Worm (Caenorhabditis elegans) whole organism, L3 larva: ENCODE data around the gene atic-1.

Source experiments
- R02D3.7 ChIP-seq: fragments of 150-350 bp; optimal IDR thresholded peaks from 2 replicates; lab custom pipeline; 2014; ENCODE audit warnings: missing biosample characterization, missing genetic modification characterization
- ZK546.5 ChIP-seq: sonication (generic microtip); optimal IDR thresholded peaks from 2 replicates; lab custom pipeline; 2017; ENCODE audit warnings: missing biosample characterization, missing genetic modification characterization
- aly-2 ChIP-seq: fragments of 150-350 bp; optimal IDR thresholded peaks from 2 replicates; lab custom pipeline; 2014; ENCODE audit warnings: missing biosample characterization, missing genetic modification characterization
- ama-1 ChIP-seq: fragments of 150-350 bp; optimal IDR thresholded peaks from 2 replicates; lab custom pipeline; 2018
- ceh-16 ChIP-seq: sonication (generic microtip); optimal IDR thresholded peaks from 2 replicates; lab custom pipeline; 2017; ENCODE audit warnings: missing biosample characterization, missing genetic modification characterization
- ceh-28 ChIP-seq: fragments of 150-350 bp; optimal IDR thresholded peaks from 2 replicates; lab custom pipeline; 2014; ENCODE audit warnings: missing biosample characterization, missing genetic modification reagents, missing genetic modification characterization
- ceh-9 ChIP-seq: sonication (generic microtip); optimal IDR thresholded peaks from 2 replicates; lab custom pipeline; 2018; ENCODE audit warnings: missing biosample characterization, missing genetic modification characterization
- daf-12 ChIP-seq: fragments of 150-350 bp; optimal IDR thresholded peaks from 2 replicates; lab custom pipeline; 2014; ENCODE audit warnings: missing biosample characterization, missing genetic modification reagents, missing genetic modification characterization
- elt-1 ChIP-seq: fragments of 150-350 bp; optimal IDR thresholded peaks from 2 replicates; lab custom pipeline; 2014; ENCODE audit warnings: missing biosample characterization, missing genetic modification characterization
- elt-2 ChIP-seq: sonication (generic microtip); optimal IDR thresholded peaks from 2 replicates; lab custom pipeline; 2016; ENCODE audit warnings: missing genetic modification reagents, mild to moderate bottlenecking, missing genetic modification characterization, missing compliant biosample characterization
- elt-3 ChIP-seq, 3 experiments: fragments of 150-350 bp in 1 of 3; sonication (generic microtip) in 2 of 3; optimal IDR thresholded peaks; 2 replicates in 2 of 3; 4 replicates in 1 of 3; lab custom pipeline; 2014 to 2017; ENCODE audit warnings: missing biosample characterization in 3 of 3, missing genetic modification characterization in 3 of 3
- eor-1 ChIP-seq, 2 experiments: fragments of 150-350 bp; optimal IDR thresholded peaks; 2 replicates each; lab custom pipeline; 2014 to 2018; ENCODE audit warnings: missing biosample characterization in 2 of 2, missing genetic modification characterization in 2 of 2
- fkh-10 ChIP-seq: sonication (generic microtip); optimal IDR thresholded peaks from 2 replicates; lab custom pipeline; 2017; ENCODE audit warnings: missing biosample characterization, missing genetic modification reagents, missing genetic modification characterization
- fkh-2 ChIP-seq: fragments of 150-350 bp; optimal IDR thresholded peaks from 2 replicates; lab custom pipeline; 2014; ENCODE audit warnings: missing biosample characterization, missing genetic modification reagents, missing genetic modification characterization
- fos-1 ChIP-seq: fragments of 150-350 bp; optimal IDR thresholded peaks from 2 replicates; lab custom pipeline; 2014; ENCODE audit warnings: missing biosample characterization, missing genetic modification characterization
- hmg-11 ChIP-seq: sonication (generic microtip); optimal IDR thresholded peaks from 2 replicates; lab custom pipeline; 2016; ENCODE audit warnings: missing genetic modification characterization, missing compliant biosample characterization
- jun-1 ChIP-seq: fragments of 150-350 bp; optimal IDR thresholded peaks from 2 replicates; lab custom pipeline; 2014; ENCODE audit warnings: missing biosample characterization, missing genetic modification reagents, missing genetic modification characterization
- lin-15B ChIP-seq: fragments of 150-350 bp; optimal IDR thresholded peaks from 2 replicates; lab custom pipeline; 2014; ENCODE audit warnings: missing biosample characterization, missing genetic modification characterization
- lin-39 ChIP-seq: fragments of 150-350 bp; optimal IDR thresholded peaks from 2 replicates; lab custom pipeline; 2018; ENCODE audit warnings: missing biosample characterization, missing genetic modification reagents, missing genetic modification characterization
- lsy-12 ChIP-seq: sonication (generic microtip); optimal IDR thresholded peaks from 2 replicates; lab custom pipeline; 2016; ENCODE audit warnings: mild to moderate bottlenecking, missing genetic modification characterization, missing compliant biosample characterization
- mdl-1 ChIP-seq: fragments of 150-350 bp; optimal IDR thresholded peaks from 2 replicates; lab custom pipeline; 2014; ENCODE audit warnings: missing biosample characterization, missing genetic modification characterization
- mml-1 ChIP-seq: fragments of 150-350 bp; sonication (generic microtip); optimal IDR thresholded peaks from 3 replicates; lab custom pipeline; 2014; ENCODE audit warnings: missing biosample characterization, missing genetic modification characterization
- nfya-1 ChIP-seq: sonication (generic microtip); optimal IDR thresholded peaks from 2 replicates; lab custom pipeline; 2017; ENCODE audit warnings: missing genetic modification characterization, mild to moderate bottlenecking, missing compliant biosample characterization, antibody characterized with exemption, moderate library complexity; ENCODE audit not compliant: insufficient read depth
- nhr-11 ChIP-seq: fragments of 150-350 bp; optimal IDR thresholded peaks from 2 replicates; lab custom pipeline; 2014; ENCODE audit warnings: missing biosample characterization, missing genetic modification characterization
- nhr-12 ChIP-seq: fragments of 150-350 bp; optimal IDR thresholded peaks from 2 replicates; lab custom pipeline; 2014; ENCODE audit warnings: missing biosample characterization, missing genetic modification characterization
- nhr-237 ChIP-seq: fragments of 150-350 bp; optimal IDR thresholded peaks from 2 replicates; lab custom pipeline; 2014; ENCODE audit warnings: missing biosample characterization, missing genetic modification characterization
- nhr-25 ChIP-seq: sonication (generic microtip); optimal IDR thresholded peaks from 2 replicates; lab custom pipeline; 2017; ENCODE audit warnings: missing biosample characterization, missing genetic modification characterization
- nhr-28 ChIP-seq: fragments of 150-350 bp; optimal IDR thresholded peaks from 2 replicates; lab custom pipeline; 2014; ENCODE audit warnings: missing biosample characterization, missing genetic modification characterization
- nhr-43 ChIP-seq: sonication (generic microtip); optimal IDR thresholded peaks from 2 replicates; lab custom pipeline; 2016; ENCODE audit warnings: mild to moderate bottlenecking, missing genetic modification characterization, missing compliant biosample characterization; ENCODE audit not compliant: poor library complexity, severe bottlenecking
- nhr-76 ChIP-seq: fragments of 150-350 bp; sonication (generic microtip); optimal IDR thresholded peaks from 5 replicates; lab custom pipeline; 2014; ENCODE audit warnings: missing biosample characterization, missing genetic modification characterization
- nhr-77 ChIP-seq: fragments of 150-350 bp; optimal IDR thresholded peaks from 2 replicates; lab custom pipeline; 2014; ENCODE audit warnings: missing biosample characterization, missing genetic modification characterization
- pha-4 ChIP-seq: fragments of 150-350 bp; optimal IDR thresholded peaks from 2 replicates; lab custom pipeline; 2014; ENCODE audit warnings: missing biosample characterization, missing genetic modification reagents, missing genetic modification characterization
- pqm-1 ChIP-seq: fragments of 150-350 bp; optimal IDR thresholded peaks from 2 replicates; lab custom pipeline; 2017; ENCODE audit warnings: missing biosample characterization, missing genetic modification characterization, inconsistent platforms
- sea-2 ChIP-seq: fragments of 150-350 bp; sonication (generic microtip); optimal IDR thresholded peaks from 4 replicates; lab custom pipeline; 2014; ENCODE audit warnings: missing biosample characterization, missing genetic modification reagents, missing genetic modification characterization
- skn-1 ChIP-seq: fragments of 150-350 bp; optimal IDR thresholded peaks from 2 replicates; lab custom pipeline; 2014; ENCODE audit warnings: missing biosample characterization, missing genetic modification characterization
- snpc-4 ChIP-seq: fragments of 150-350 bp; optimal IDR thresholded peaks from 2 replicates; lab custom pipeline; 2014; ENCODE audit warnings: missing biosample characterization, missing genetic modification characterization
- tbx-2 ChIP-seq: sonication (generic microtip); optimal IDR thresholded peaks from 2 replicates; lab custom pipeline; 2016; ENCODE audit warnings: mild to moderate bottlenecking, missing genetic modification characterization, missing compliant biosample characterization
- unc-39 ChIP-seq: sonication (generic microtip); optimal IDR thresholded peaks from 4 replicates; lab custom pipeline; 2017; ENCODE audit warnings: missing biosample characterization, missing genetic modification characterization
- unc-62 ChIP-seq: fragments of 150-350 bp; sonication (generic microtip); optimal IDR thresholded peaks from 4 replicates; lab custom pipeline; 2014; ENCODE audit warnings: missing biosample characterization, missing genetic modification reagents, missing genetic modification characterization
- zag-1 ChIP-seq: fragments of 150-350 bp; optimal IDR thresholded peaks from 2 replicates; lab custom pipeline; 2014; ENCODE audit warnings: missing biosample characterization, missing genetic modification characterization
- ztf-11 ChIP-seq: fragments of 150-350 bp; optimal IDR thresholded peaks from 2 replicates; lab custom pipeline; 2014; ENCODE audit warnings: missing biosample characterization, missing genetic modification characterization
- ztf-4 ChIP-seq: fragments of 150-350 bp; optimal IDR thresholded peaks from 2 replicates; lab custom pipeline; 2014; ENCODE audit warnings: missing biosample characterization, missing genetic modification characterization

Gene atic-1

DNA sequence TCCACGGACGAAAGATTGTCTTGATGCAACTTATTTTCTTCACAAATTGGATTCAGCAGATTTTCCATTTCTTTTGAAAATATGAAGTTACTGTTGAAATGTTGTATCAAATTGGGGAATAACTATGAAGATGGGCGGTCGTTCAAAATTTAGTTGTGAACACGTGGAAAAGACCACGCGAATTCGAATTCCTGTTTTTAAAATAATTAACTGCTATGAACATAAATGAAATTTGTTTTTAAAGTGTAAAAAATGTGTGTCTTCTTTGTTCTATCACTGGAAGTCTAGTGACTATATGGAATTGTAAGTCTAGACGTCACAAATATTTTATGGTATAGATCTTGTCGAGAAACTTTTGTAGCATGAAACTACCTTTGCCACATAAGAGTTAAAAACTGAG is 43.4 kb upstream of the atic-1 start, which contains the start of gene C06A6.7:
TSS of gene C06A6.7 (minus strand) at position 101 of the 400 bp plus-strand sequence.
- TF ChIP-seq nhr-12 (tag; lab: Kevin White, UChicago) (no peak), nhr-77 (tag; lab: Kevin White, UChicago) (no peak), elt-3 (tag; optimal IDR thresholded peaks at IDR 0.05; lab: Kevin White, UChicago) (no peak), lsy-12 (tag; lab: Kevin White, UChicago) (no peak), zag-1 (no peak), ama-1 (lab: Kevin White, UChicago) (no peak), skn-1 (tag; lab: Kevin White, UChicago) (no peak), unc-39 (tag; lab: Kevin White, UChicago) (no peak), eor-1 (tag; optimal IDR thresholded peaks at IDR 0.05; lab: Kevin White, UChicago) (no peak), nhr-76 (no peak), mml-1 (tag; lab: Kevin White, UChicago) (no peak), sea-2 (GFP tag; lab: Kevin White, UChicago) (no peak), jun-1 (tag; lab: Kevin White, UChicago) (no peak)

DNA sequence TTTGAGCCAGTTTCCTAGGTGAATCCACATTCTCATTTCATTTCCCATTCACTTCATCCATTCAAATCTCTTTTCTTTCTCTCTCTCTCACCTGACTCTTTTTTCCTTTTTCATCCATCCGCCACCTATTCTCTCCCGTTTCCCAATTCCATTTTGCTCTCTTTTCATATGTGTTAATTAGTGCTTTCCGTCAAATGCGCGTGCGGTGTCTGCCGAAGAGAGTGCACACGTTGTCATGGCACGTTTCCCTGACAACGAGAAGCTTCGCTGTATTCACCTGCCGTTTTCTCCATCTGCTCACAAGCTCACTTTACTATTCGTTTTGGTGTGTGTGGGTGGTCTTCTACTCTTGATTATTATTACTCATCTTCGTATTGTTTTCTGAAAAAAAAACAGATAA is 41.9 kb upstream of the atic-1 start:
- TF ChIP-seq lin-39 (tag; lab: Kevin White, UChicago) (no peak), pha-4 (no peak), ceh-16 (no peak), aly-2 (no peak), unc-39 (tag; lab: Kevin White, UChicago) (no peak), daf-12 (tag; lab: Kevin White, UChicago) (no peak), zag-1 (no peak), mml-1 (tag; lab: Kevin White, UChicago) (no peak)

DNA sequence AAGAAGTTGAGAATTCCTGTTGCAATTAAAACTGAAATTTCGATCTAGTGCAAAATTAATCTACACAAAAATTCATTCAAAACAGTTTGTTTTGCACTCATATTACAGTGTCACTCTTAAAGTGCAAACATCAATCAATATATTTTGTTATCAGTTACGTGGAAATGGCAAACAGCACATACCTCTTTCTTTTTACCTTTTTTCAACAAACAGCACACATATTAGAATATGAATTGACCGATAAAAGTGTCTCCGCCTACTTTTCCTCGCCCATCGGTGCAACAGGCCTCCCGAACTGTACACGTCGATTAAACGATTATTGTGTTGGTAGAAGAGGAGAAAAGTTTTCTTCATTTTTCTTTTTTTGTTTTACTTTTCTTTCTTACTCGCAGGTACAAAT is 40.6 kb upstream of the atic-1 start:
- TF ChIP-seq elt-2 (tag; lab: Kevin White, UChicago) = peak; percentile 89
- TF ChIP-seq pha-4 = peak; percentile 50
- peak; percentile 90 for TF ChIP-seq pqm-1 (tag; lab: Kevin White, UChicago)
- peak; percentile 45 for TF ChIP-seq ceh-28 (tag; lab: Kevin White, UChicago)
- no peak for TF ChIP-seq snpc-4
- TF ChIP-seq unc-62 = no peak
- no peak for TF ChIP-seq mml-1 (tag; lab: Kevin White, UChicago)
- TF ChIP-seq sea-2 (GFP tag; lab: Kevin White, UChicago) = no peak

DNA sequence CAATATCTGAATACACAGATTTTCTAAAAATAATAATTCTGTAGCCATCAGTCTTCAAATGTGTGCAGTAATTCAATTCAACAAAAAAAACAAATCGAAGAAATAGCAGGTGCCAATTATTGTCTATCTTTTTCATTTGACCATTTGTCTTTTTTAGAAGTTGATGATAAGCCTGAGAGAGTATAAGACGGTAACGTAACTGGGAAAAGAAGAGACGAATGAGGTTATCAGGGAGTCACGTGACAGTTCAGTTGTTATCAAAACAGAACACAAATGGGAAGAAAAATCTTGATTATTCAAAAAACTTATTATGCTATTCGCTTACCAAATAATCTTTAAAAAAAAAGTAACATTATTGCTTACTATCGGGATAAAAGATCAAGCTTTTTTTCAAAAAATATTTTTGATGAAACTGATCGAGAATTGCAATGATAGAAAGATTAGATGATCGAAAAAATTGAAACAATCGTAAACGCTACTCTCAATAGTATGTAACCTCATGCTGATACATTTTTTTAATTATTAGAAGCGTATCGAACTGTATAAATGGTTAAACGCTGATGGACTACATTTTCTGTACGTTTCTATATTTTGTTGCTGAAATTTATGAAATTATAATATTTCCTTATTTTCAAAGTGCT is 37.4 kb upstream of the atic-1 start:
- TF ChIP-seq elt-2 (tag; lab: Kevin White, UChicago) (peak; percentile 90), pqm-1 (tag; lab: Kevin White, UChicago) (peak; percentile 67), nfya-1 (tag; lab: Kevin White, UChicago) (no peak)

DNA sequence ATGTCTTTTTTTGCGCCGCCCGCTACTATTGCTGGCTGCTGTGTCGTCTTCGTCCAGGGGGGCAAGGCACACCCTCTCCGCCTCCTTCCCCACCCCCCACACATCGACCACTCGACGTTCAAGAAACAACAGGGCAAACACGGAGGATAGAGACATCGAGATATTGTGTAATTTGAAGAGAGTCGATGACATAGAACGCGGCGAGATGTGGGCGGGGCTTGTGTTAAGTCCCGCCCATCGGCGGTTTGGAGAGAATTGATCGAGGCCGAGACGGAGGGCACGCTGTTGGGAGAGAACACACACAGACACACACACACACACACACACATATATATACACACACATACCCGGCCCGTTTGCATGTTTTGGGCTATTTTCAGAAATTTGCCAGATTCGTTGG is 36.2 kb upstream of the atic-1 start:
- TF ChIP-seq hmg-11 (peak; percentile 98), unc-62 (no peak), ceh-28 (tag; lab: Kevin White, UChicago) (peak; percentile 48), nhr-25 (peak; percentile 74), skn-1 (tag; lab: Kevin White, UChicago) (peak; percentile 74), pqm-1 (tag; lab: Kevin White, UChicago) (peak; percentile 16), ztf-11 (tag; lab: Kevin White, UChicago) (no peak), mdl-1 (tag; lab: Kevin White, UChicago) (no peak), nhr-11 (tag; lab: Kevin White, UChicago) (no peak), lin-39 (tag; lab: Kevin White, UChicago) (peak; percentile 70), lsy-12 (tag; lab: Kevin White, UChicago) (peak; percentile 48), ceh-16 (no peak), nfya-1 (tag; lab: Kevin White, UChicago) (peak; percentile 96), sea-2 (GFP tag; lab: Kevin White, UChicago) (no peak), nhr-43 (peak; percentile 39), unc-39 (tag; lab: Kevin White, UChicago) (no peak), ceh-9 (tag; lab: Kevin White, UChicago) (no peak), jun-1 (tag; lab: Kevin White, UChicago) (peak; percentile 53), daf-12 (tag; lab: Kevin White, UChicago) (no peak), fkh-10 (GFP tag; lab: Kevin White, UChicago) (no peak), elt-2 (tag; lab: Kevin White, UChicago) (peak; percentile 63), lin-15B (tag; lab: Kevin White, UChicago) (peak; percentile 23), elt-1 (tag; lab: Kevin White, UChicago) (peak; percentile 11), tbx-2 (tag; lab: Kevin White, UChicago) (peak; percentile 60), fkh-2 (tag; lab: Kevin White, UChicago) (no peak), nhr-28 (no peak), ZK546.5 (tag; lab: Kevin White, UChicago) (no peak), elt-3 (tag; optimal IDR thresholded peaks at IDR 0.05; lab: Kevin White, UChicago) (no peak), ama-1 (lab: Kevin White, UChicago) (peak; percentile 47), nhr-237 (tag; lab: Kevin White, UChicago) (no peak), ztf-4 (no peak), snpc-4 (peak; percentile 59), fos-1 (tag; lab: Kevin White, UChicago) (no peak), R02D3.7 (tag; lab: Kevin White, UChicago) (no peak)
